Worm (Caenorhabditis elegans) whole organism, young adult: ENCODE measurements around the gene tag-293.

Source experiments
- B0035.1 ChIP-seq: sonication (generic microtip); optimal IDR thresholded peaks from 2 replicates; lab custom pipeline; 2016; ENCODE audit warnings: missing genetic modification characterization, mild to moderate bottlenecking, missing compliant biosample characterization, missing genotype, missing genetic modification reagents
- ama-1 ChIP-seq, 3 experiments: fragments of 150-350 bp in 1 of 3; sonication (generic microtip) in 2 of 3; optimal IDR thresholded peaks; 2 replicates each; lab custom pipeline; 2014 to 2018; ENCODE audit warnings: missing biosample characterization in 2 of 3, missing genetic modification characterization in 2 of 3, missing genetic modification reagents in 2 of 3
- ceh-100 ChIP-seq: fragments of 200-800 bp; sonication (Bioruptor generic); IDR thresholded peaks from 2 replicates; pipeline ENCODE4 v1.3.6; 2022; ENCODE audit warnings: missing genetic modification reagents, missing genetic modification characterization, missing compliant biosample characterization
- hlh-12 ChIP-seq: sonication (generic microtip); optimal IDR thresholded peaks from 2 replicates; lab custom pipeline; 2016; ENCODE audit warnings: missing genetic modification characterization, missing compliant biosample characterization
- pha-4 ChIP-seq: fragments of 150-350 bp; sonication (generic microtip); optimal IDR thresholded peaks from 2 replicates; lab custom pipeline; 2014; ENCODE audit warnings: missing biosample characterization, missing genetic modification reagents, missing genetic modification characterization
- snpc-4 ChIP-seq, 5 experiments: fragments of 150-350 bp in 1 of 5; sonication (generic microtip) in 4 of 5; optimal IDR thresholded peaks; 2 replicates each; lab custom pipeline; 2014 to 2018; ENCODE audit warnings: missing genetic modification characterization in 5 of 5, missing biosample characterization in 3 of 5, antibody characterized with exemption in 2 of 5, mild to moderate bottlenecking in 2 of 5, missing compliant biosample characterization in 2 of 5, missing genotype in 2 of 5, moderate library complexity in 2 of 5, missing genetic modification reagents in 1 of 5
- unc-62 ChIP-seq: fragments of 150-350 bp; optimal IDR thresholded peaks from 2 replicates; lab custom pipeline; 2014; ENCODE audit warnings: missing biosample characterization, missing genetic modification reagents, missing genetic modification characterization

ce11 chrV:7313233-7313632 lies 42.1 kb downstream of the tag-293 start, which contains the start of gene srx-6:
- TF ChIP-seq ceh-100 (GFP tag; lab: Robert Waterston, UW) = no peak
- TF ChIP-seq pha-4 (tag; lab: Kevin White, UChicago) = no peak
- TF ChIP-seq unc-62 (GFP tag; lab: Kevin White, UChicago) = no peak
- no peak for TF ChIP-seq hlh-12
- no peak for TF ChIP-seq snpc-4 (GFP tag; optimal IDR thresholded peaks at IDR 0.05; lab: Kevin White, UChicago)
- TF ChIP-seq snpc-4 (tag; optimal IDR thresholded peaks at IDR 0.05; lab: Kevin White, UChicago) = no peak
- no peak for TF ChIP-seq B0035.1 (tag; lab: Kevin White, UChicago)
- TF ChIP-seq ama-1 (optimal IDR thresholded peaks at IDR 0.05; lab: Kevin White, UChicago) = no peak
- TF ChIP-seq ama-1 (GFP tag; optimal IDR thresholded peaks at IDR 0.05; lab: Kevin White, UChicago) = no peak
